Fruit fly (Drosophila melanogaster) whole organism, embryonic: ENCODE data around the gene htk.

Source experiments
- Awh ChIP-seq: fragments of 200-800 bp; sonication (Bioruptor generic); IDR thresholded peaks from 2 replicates; pipeline ENCODE4, ENCODE4 v1.3.6; 2022; ENCODE audit warnings: missing biosample characterization, missing genetic modification characterization
- CG10274 ChIP-seq: fragments of 200-800 bp; sonication (Bioruptor generic); optimal IDR thresholded peaks from 3 replicates; lab custom pipeline; 2017; ENCODE audit warnings: missing biosample characterization, mild to moderate bottlenecking, missing genetic modification characterization
- CG10959 ChIP-seq: fragments of 200-800 bp; sonication (Bioruptor generic); IDR thresholded peaks from 2 replicates; pipeline ENCODE4 v1.3.6; 2022; ENCODE audit warnings: missing biosample characterization, missing genetic modification characterization
- CG11398 ChIP-seq: fragments of 200-800 bp; sonication (Bioruptor generic); optimal IDR thresholded peaks from 2 replicates; lab custom pipeline; 2016; ENCODE audit warnings: missing biosample characterization, missing genetic modification characterization
- CG1233 ChIP-seq: fragments of 200-800 bp; sonication (Bioruptor generic); optimal IDR thresholded peaks from 4 replicates; lab custom pipeline; 2018; ENCODE audit warnings: missing biosample characterization, mild to moderate bottlenecking, missing genetic modification characterization
- CG12769 ChIP-seq: fragments of 200-800 bp; sonication (Bioruptor generic); optimal IDR thresholded peaks from 2 replicates; lab custom pipeline; 2019; ENCODE audit warnings: missing biosample characterization, mild to moderate bottlenecking, missing genetic modification characterization, moderate library complexity
- CG13424 ChIP-seq: fragments of 200-800 bp; sonication (Bioruptor generic); optimal IDR thresholded peaks from 2 replicates; lab custom pipeline; 2019; ENCODE audit warnings: missing biosample characterization, mild to moderate bottlenecking, missing genetic modification characterization, moderate library complexity
- CG15479 ChIP-seq: fragments of 200-800 bp; sonication (Bioruptor generic); optimal IDR thresholded peaks from 3 replicates; lab custom pipeline; 2019; ENCODE audit warnings: missing biosample characterization, mild to moderate bottlenecking, missing genetic modification characterization, moderate library complexity
- CG16779 ChIP-seq: fragments of 200-800 bp; sonication (Bioruptor generic); IDR thresholded peaks from 2 replicates; pipeline ENCODE4 v1.3.6; 2022; ENCODE audit warnings: missing biosample characterization, missing genetic modification characterization
- CG17385 ChIP-seq: fragments of 200-800 bp; sonication (Bioruptor generic); optimal IDR thresholded peaks from 3 replicates; lab custom pipeline; 2018; ENCODE audit warnings: missing biosample characterization, mild to moderate bottlenecking, missing genetic modification characterization
- CG17802 ChIP-seq: fragments of 200-800 bp; sonication (Bioruptor generic); optimal IDR thresholded peaks from 2 replicates; lab custom pipeline; 2018; ENCODE audit warnings: missing biosample characterization, mild to moderate bottlenecking, missing genetic modification characterization, moderate library complexity
- CG18619 ChIP-seq: fragments of 200-800 bp; sonication (Bioruptor generic); optimal IDR thresholded peaks from 3 replicates; lab custom pipeline; 2017; ENCODE audit warnings: missing biosample characterization, mild to moderate bottlenecking, missing genetic modification characterization
- CG30020 ChIP-seq: fragments of 200-800 bp; optimal IDR thresholded peaks from 2 replicates; lab custom pipeline; 2019; ENCODE audit warnings: missing biosample characterization, mild to moderate bottlenecking, missing genetic modification characterization, moderate library complexity
- CG3838 ChIP-seq: fragments of 200-800 bp; sonication (Bioruptor generic); optimal IDR thresholded peaks from 3 replicates; lab custom pipeline; 2016; ENCODE audit warnings: missing biosample characterization, missing genetic modification characterization
- CG4730 ChIP-seq: fragments of 200-800 bp; sonication (Bioruptor generic); IDR thresholded peaks from 2 replicates; pipeline ENCODE4 v1.3.6; 2022; ENCODE audit warnings: missing biosample characterization, missing genetic modification characterization
- CG6765 ChIP-seq: fragments of 200-800 bp; sonication (Bioruptor generic); optimal IDR thresholded peaks from 3 replicates; lab custom pipeline; 2017; ENCODE audit warnings: missing biosample characterization, mild to moderate bottlenecking, missing genetic modification characterization
- CG6791 ChIP-seq: fragments of 200-800 bp; sonication (Bioruptor generic); IDR thresholded peaks from 3 replicates; pipeline ENCODE4 v1.3.6; 2022; ENCODE audit warnings: missing biosample characterization, missing genetic modification characterization; ENCODE audit not compliant: partially characterized antibody
- CG7745 ChIP-seq: fragments of 200-800 bp; sonication (Bioruptor generic); optimal IDR thresholded peaks from 2 replicates; lab custom pipeline; 2018; ENCODE audit warnings: missing biosample characterization, mild to moderate bottlenecking, missing genetic modification characterization, moderate library complexity
- CG9797 ChIP-seq: fragments of 200-800 bp; sonication (Bioruptor generic); optimal IDR thresholded peaks from 3 replicates; lab custom pipeline; 2018; ENCODE audit warnings: missing biosample characterization, mild to moderate bottlenecking, missing genetic modification characterization
- Deaf1 ChIP-seq: fragments of 200-800 bp; optimal IDR thresholded peaks from 3 replicates; lab custom pipeline; 2019; ENCODE audit warnings: missing biosample characterization, mild to moderate bottlenecking, missing genetic modification characterization, moderate library complexity
- Dip3 ChIP-seq: fragments of 200-800 bp; sonication (Bioruptor generic); optimal IDR thresholded peaks from 3 replicates; lab custom pipeline; 2016; ENCODE audit warnings: missing biosample characterization, missing genetic modification characterization
- ERR ChIP-seq: fragments of 200-800 bp; sonication (Bioruptor generic); optimal IDR thresholded peaks from 2 replicates; lab custom pipeline; 2016; ENCODE audit warnings: missing biosample characterization, missing genetic modification characterization
- H15 ChIP-seq: fragments of 200-800 bp; sonication (Bioruptor generic); IDR thresholded peaks from 3 replicates; pipeline ENCODE4 v1.3.6; 2022; ENCODE audit warnings: missing biosample characterization, missing genetic modification characterization
- HLH4C ChIP-seq: fragments of 200-800 bp; sonication (Bioruptor generic); IDR thresholded peaks from 3 replicates; pipeline ENCODE4 v1.3.6; 2022; ENCODE audit warnings: missing biosample characterization, missing genetic modification characterization; ENCODE audit not compliant: partially characterized antibody
- HmgD ChIP-seq: fragments of 200-800 bp; sonication (Bioruptor generic); optimal IDR thresholded peaks from 3 replicates; lab custom pipeline; 2016; ENCODE audit warnings: missing biosample characterization, missing genetic modification characterization
- HmgZ ChIP-seq: fragments of 200-800 bp; sonication (Bioruptor generic); optimal IDR thresholded peaks from 2 replicates; lab custom pipeline; 2018; ENCODE audit warnings: missing biosample characterization, mild to moderate bottlenecking, missing genetic modification characterization
- Lpt ChIP-seq: fragments of >200 bp; optimal IDR thresholded peaks from 2 replicates; lab custom pipeline; 2018; ENCODE audit warnings: missing biosample characterization, missing genetic modification characterization
- Mrtf ChIP-seq: fragments of 200-800 bp; sonication (Bioruptor generic); IDR thresholded peaks from 3 replicates; pipeline ENCODE4 v1.3.6; 2022; ENCODE audit warnings: missing biosample characterization, missing genetic modification characterization
- Poxn ChIP-seq: fragments of 200-800 bp; sonication (Bioruptor generic); IDR thresholded peaks from 2 replicates; pipeline ENCODE4 v1.3.6; 2022; ENCODE audit warnings: missing biosample characterization, missing genetic modification characterization
- Scr ChIP-seq: fragments of 200-800 bp; sonication (Bioruptor generic); IDR thresholded peaks from 2 replicates; pipeline ENCODE4 v1.3.6; 2022; ENCODE audit warnings: missing biosample characterization, missing genetic modification characterization; ENCODE audit not compliant: partially characterized antibody
- ac ChIP-seq: fragments of 200-800 bp; sonication (Bioruptor generic); optimal IDR thresholded peaks from 3 replicates; lab custom pipeline; 2017; ENCODE audit warnings: missing biosample characterization, mild to moderate bottlenecking, missing genetic modification characterization
- amos ChIP-seq: fragments of 200-800 bp; sonication (Bioruptor generic); IDR thresholded peaks from 2 replicates; pipeline ENCODE4 v1.3.6; 2022; ENCODE audit warnings: missing biosample characterization, missing genetic modification characterization; ENCODE audit not compliant: partially characterized antibody
- ato ChIP-seq: fragments of 200-800 bp; sonication (Bioruptor generic); IDR thresholded peaks from 2 replicates; pipeline ENCODE4 v1.3.6; 2022; ENCODE audit warnings: missing biosample characterization, missing genetic modification characterization; ENCODE audit not compliant: partially characterized antibody
- cas ChIP-seq: fragments of 200-800 bp; sonication (Bioruptor generic); IDR thresholded peaks from 2 replicates; pipeline ENCODE4 v1.3.6; 2022; ENCODE audit warnings: missing biosample characterization, missing genetic modification characterization
- crp ChIP-seq, 2 experiments: fragments of 200-800 bp; sonication (Bioruptor generic); optimal IDR thresholded peaks; 2 replicates in 1 of 2; 3 replicates in 1 of 2; lab custom pipeline; 2017; ENCODE audit warnings: missing biosample characterization in 2 of 2, missing genetic modification characterization in 2 of 2, mild to moderate bottlenecking in 1 of 2, moderate library complexity in 1 of 2
- esg ChIP-seq: fragments of 200-800 bp; sonication (Bioruptor generic); conservative IDR thresholded peaks from 2 replicates; pipeline ENCODE4 v1.3.6; 2022; ENCODE audit warnings: missing biosample characterization, missing genetic modification characterization
- ftz-f1 ChIP-seq: fragments of 200-800 bp; sonication (Bioruptor generic); optimal IDR thresholded peaks from 2 replicates; lab custom pipeline; 2016; ENCODE audit warnings: missing biosample characterization, missing genetic modification characterization
- gce ChIP-seq: fragments of 200-800 bp; sonication (Bioruptor generic); IDR thresholded peaks from 3 replicates; pipeline ENCODE4 v1.3.6; 2022; ENCODE audit warnings: missing biosample characterization, missing genetic modification characterization
- her ChIP-seq: fragments of 200-800 bp; sonication (Bioruptor generic); optimal IDR thresholded peaks from 2 replicates; lab custom pipeline; 2016; ENCODE audit warnings: missing biosample characterization, missing genetic modification characterization
- maf-S ChIP-seq: fragments of 200-800 bp; sonication (Bioruptor generic); optimal IDR thresholded peaks from 2 replicates; lab custom pipeline; 2016; ENCODE audit warnings: missing biosample characterization, missing genetic modification characterization
- pb ChIP-seq: fragments of 200-800 bp; sonication (Bioruptor generic); optimal IDR thresholded peaks from 3 replicates; lab custom pipeline; 2016; ENCODE audit warnings: missing biosample characterization, missing genetic modification characterization
- peb ChIP-seq: fragments of 200-800 bp; sonication (Bioruptor generic); IDR thresholded peaks from 2 replicates; pipeline ENCODE4 v1.3.6; 2022; ENCODE audit warnings: missing biosample characterization, missing genetic modification characterization
- pzg ChIP-seq: fragments of 200-800 bp; sonication (Bioruptor generic); optimal IDR thresholded peaks from 3 replicates; lab custom pipeline; 2018; ENCODE audit warnings: missing biosample characterization, mild to moderate bottlenecking, missing genetic modification characterization, moderate library complexity
- ro ChIP-seq: fragments of 200-800 bp; sonication (Bioruptor generic); IDR thresholded peaks from 2 replicates; pipeline ENCODE4 v1.3.6; 2022; ENCODE audit warnings: missing biosample characterization, missing genetic modification characterization
- salm ChIP-seq: fragments of 200-800 bp; sonication (Bioruptor generic); optimal IDR thresholded peaks from 2 replicates; lab custom pipeline; 2018; ENCODE audit warnings: missing biosample characterization, mild to moderate bottlenecking, missing genetic modification characterization
- seq ChIP-seq: fragments of 200-800 bp; sonication (Bioruptor generic); IDR thresholded peaks from 2 replicates; pipeline ENCODE4 v1.3.6; 2022; ENCODE audit warnings: missing biosample characterization, missing genetic modification characterization
- slp2 ChIP-seq: fragments of 200-800 bp; sonication (Bioruptor generic); optimal IDR thresholded peaks from 2 replicates; lab custom pipeline; 2016; ENCODE audit warnings: missing biosample characterization, missing genetic modification characterization
- tx ChIP-seq: fragments of 200-800 bp; sonication (Bioruptor generic); optimal IDR thresholded peaks from 2 replicates; lab custom pipeline; 2016; ENCODE audit warnings: missing biosample characterization, missing genetic modification characterization
- vvl ChIP-seq: fragments of 200-800 bp; sonication (Bioruptor generic); IDR thresholded peaks from 2 replicates; pipeline ENCODE4 v1.3.6; 2022; ENCODE audit warnings: missing biosample characterization, missing genetic modification characterization

htk gene

dm6 chrX:18848338-18849021, 5.0 kb downstream of the htk start, which contains the start of gene shop (continued):
- peak; percentile 17 for TF ChIP-seq pb
- TF ChIP-seq slp2 (GFP tag; lab: Kevin White, UChicago), result peak; percentile 63
- TF ChIP-seq CG9797 (GFP tag; lab: Kevin White, UChicago), result no peak
- 0 out of 3 replicates have a peak, but pooled peaks have one; percentile 55 for TF ChIP-seq CG6791 (GFP tag; lab: Robert Waterston, UW)
- TF ChIP-seq CG13424 (tag; lab: Kevin White, UChicago), result peak; percentile 91
- TF ChIP-seq amos, result peak; percentile 62; the same call in 1 of the 2 replicates
- peak; percentile 68 for TF ChIP-seq Deaf1 (tag; lab: Kevin White, UChicago)
- TF ChIP-seq peb (GFP tag; lab: Robert Waterston, UW), result no peak
- no peak for TF ChIP-seq Poxn (GFP tag; lab: Robert Waterston, UW)
- no peak for TF ChIP-seq cas (GFP tag; lab: Robert Waterston, UW)
- TF ChIP-seq Mrtf (GFP tag; lab: Robert Waterston, UW), result peak; percentile 51; the same call in 1 of the 3 replicates
- TF ChIP-seq pzg (GFP tag; lab: Kevin White, UChicago), result peak; percentile 29
- peak; percentile 73 for TF ChIP-seq Dip3 (GFP tag; lab: Kevin White, UChicago)
- TF ChIP-seq CG18619 (GFP tag; lab: Kevin White, UChicago), result peak; percentile 91
- peak; percentile 66 for TF ChIP-seq seq (GFP tag; lab: Robert Waterston, UW)
- TF ChIP-seq HmgD (GFP tag; lab: Kevin White, UChicago), result no peak
- peak; percentile 25 for TF ChIP-seq CG17802 (tag; lab: Kevin White, UChicago)
- TF ChIP-seq CG7745 (tag; lab: Kevin White, UChicago), result no peak
- no peak for TF ChIP-seq ro (GFP tag; lab: Robert Waterston, UW)
- peak; percentile 89 for TF ChIP-seq CG12769 (tag; lab: Kevin White, UChicago)
- TF ChIP-seq CG6765 (GFP tag; lab: Kevin White, UChicago), result peak; percentile 69
- peak; percentile 13 for TF ChIP-seq CG11398 (GFP tag; lab: Kevin White, UChicago)
- TF ChIP-seq vvl (GFP tag; lab: Robert Waterston, UW), result peak; percentile 60; the same call in 1 of the 2 replicates
- peak; percentile 64 for TF ChIP-seq CG30020 (tag; lab: Kevin White, UChicago)
- TF ChIP-seq CG10959 (GFP tag; lab: Robert Waterston, UW), result peak; percentile 16; the same call in 1 of the 2 replicates
- TF ChIP-seq H15 (GFP tag; lab: Robert Waterston, UW), result peak; percentile 47; the same call in 1 of the 3 replicates
- peak; percentile 56 for TF ChIP-seq ERR (GFP tag; lab: Kevin White, UChicago)
- TF ChIP-seq Scr (GFP tag; lab: Robert Waterston, UW), result peak; percentile 38
- TF ChIP-seq CG17385 (GFP tag; lab: Kevin White, UChicago), result peak; percentile 80
- TF ChIP-seq CG4730 (GFP tag; lab: Robert Waterston, UW), result peak; percentile 58
- TF ChIP-seq CG16779 (GFP tag; lab: Robert Waterston, UW), result no peak
- peak in 1 of 2 experiments; percentile 34 for TF ChIP-seq crp (GFP tag; optimal IDR thresholded peaks at IDR 0.05; lab: Kevin White, UChicago)
- TF ChIP-seq Lpt, result no peak
- peak; percentile 66 for TF ChIP-seq tx
- peak; percentile 76 for TF ChIP-seq CG10274 (GFP tag; lab: Kevin White, UChicago)
- peak; percentile 75 for TF ChIP-seq salm (tag; lab: Kevin White, UChicago)
- TF ChIP-seq ftz-f1, result no peak
- TF ChIP-seq CG1233, result peak; percentile 84
- no peak for TF ChIP-seq her (GFP tag; lab: Kevin White, UChicago)
- TF ChIP-seq Awh (GFP tag; lab: Robert Waterston, UW), result peak; percentile 74
- no peak for TF ChIP-seq CG15479 (GFP tag; lab: Kevin White, UChicago)
- TF ChIP-seq ato (GFP tag; lab: Robert Waterston, UW), result no peak
- TF ChIP-seq CG3838, result peak; percentile 63
- TF ChIP-seq maf-S (GFP tag; lab: Kevin White, UChicago), result peak; percentile 66
- TF ChIP-seq ac (GFP tag; lab: Kevin White, UChicago), result no peak
- 0 out of 3 replicates have a peak, but pooled peaks have one; percentile 26 for TF ChIP-seq HLH4C (GFP tag; lab: Robert Waterston, UW)
- TF ChIP-seq gce (GFP tag; lab: Robert Waterston, UW), result 0 out of 3 replicates have a peak, but pooled peaks have one; percentile 57
- peak; percentile 80 for TF ChIP-seq HmgZ
- peak; percentile 77 for TF ChIP-seq esg (GFP tag; lab: Robert Waterston, UW)
